Fruit fly (Drosophila melanogaster) whole organism, embryonic: Measurements from ENCODE around the gene Shaw.

Experiments
- Abd-B ChIP-seq: fragments of 200-800 bp; sonication (Bioruptor generic); optimal IDR thresholded peaks from 2 replicates; lab custom pipeline; 2018; ENCODE audit warnings: missing biosample characterization, mild to moderate bottlenecking, missing genetic modification characterization, moderate library complexity
- CG10147 ChIP-seq: fragments of 200-800 bp; sonication (Bioruptor generic); optimal IDR thresholded peaks from 2 replicates; lab custom pipeline; 2019; ENCODE audit warnings: missing biosample characterization, mild to moderate bottlenecking, missing genetic modification characterization, moderate library complexity
- CG10366 ChIP-seq: fragments of 200-800 bp; sonication (Bioruptor generic); IDR thresholded peaks from 2 replicates; pipeline ENCODE4 v1.3.6; 2022; ENCODE audit warnings: missing biosample characterization, missing genetic modification characterization
- CG11504 ChIP-seq: fragments of 200-800 bp; sonication (Bioruptor generic); optimal IDR thresholded peaks from 3 replicates; lab custom pipeline; 2019; ENCODE audit warnings: missing biosample characterization, mild to moderate bottlenecking, missing genetic modification characterization, moderate library complexity
- CG11695 ChIP-seq: fragments of 200-800 bp; sonication (Bioruptor generic); IDR thresholded peaks from 3 replicates; pipeline ENCODE4 v1.3.6; 2022; ENCODE audit warnings: missing biosample characterization, missing genetic modification characterization
- CG12942 ChIP-seq: fragments of 200-800 bp; sonication (Bioruptor generic); optimal IDR thresholded peaks from 3 replicates; lab custom pipeline; 2016; ENCODE audit warnings: missing biosample characterization, missing genetic modification characterization
- CG16779 ChIP-seq: fragments of 200-800 bp; sonication (Bioruptor generic); IDR thresholded peaks from 2 replicates; pipeline ENCODE4 v1.3.6; 2022; ENCODE audit warnings: missing biosample characterization, missing genetic modification characterization
- CG17802 ChIP-seq: fragments of 200-800 bp; sonication (Bioruptor generic); optimal IDR thresholded peaks from 2 replicates; lab custom pipeline; 2018; ENCODE audit warnings: missing biosample characterization, mild to moderate bottlenecking, missing genetic modification characterization, moderate library complexity
- CG1792 ChIP-seq: fragments of 200-800 bp; sonication (Bioruptor generic); optimal IDR thresholded peaks from 2 replicates; lab custom pipeline; 2016; ENCODE audit warnings: missing biosample characterization, missing genetic modification characterization
- CG18599 ChIP-seq: fragments of 200-800 bp; sonication (Bioruptor generic); optimal IDR thresholded peaks from 3 replicates; lab custom pipeline; 2017; ENCODE audit warnings: missing biosample characterization, missing genetic modification characterization, mild to moderate bottlenecking, moderate library complexity, missing genetic modification reagents
- CG18764 ChIP-seq: fragments of 200-800 bp; sonication (Bioruptor generic); optimal IDR thresholded peaks from 3 replicates; lab custom pipeline; 2016; ENCODE audit warnings: missing biosample characterization, missing genetic modification characterization
- CG2678 ChIP-seq: fragments of 200-800 bp; sonication (Bioruptor generic); optimal IDR thresholded peaks from 3 replicates; lab custom pipeline; 2019; ENCODE audit warnings: missing biosample characterization, mild to moderate bottlenecking, missing genetic modification characterization, moderate library complexity
- CG31365 ChIP-seq: fragments of 200-800 bp; sonication (Bioruptor generic); optimal IDR thresholded peaks from 2 replicates; lab custom pipeline; 2018; ENCODE audit warnings: missing biosample characterization, mild to moderate bottlenecking, missing genetic modification characterization
- CG3163 ChIP-seq: fragments of 200-800 bp; sonication (Bioruptor generic); optimal IDR thresholded peaks from 3 replicates; lab custom pipeline; 2016; ENCODE audit warnings: missing biosample characterization, missing genetic modification characterization
- CG4360 ChIP-seq: fragments of 200-800 bp; sonication (Bioruptor generic); IDR thresholded peaks from 2 replicates; pipeline ENCODE4 v1.3.6; 2022; ENCODE audit warnings: missing biosample characterization, missing genetic modification characterization
- CG43689 ChIP-seq: fragments of 200-800 bp; sonication (Bioruptor generic); IDR thresholded peaks from 2 replicates; pipeline ENCODE4 v1.3.6; 2022; ENCODE audit warnings: missing biosample characterization, missing genetic modification characterization
- CG6272 ChIP-seq: fragments of 200-800 bp; sonication (Bioruptor generic); IDR thresholded peaks from 2 replicates; pipeline ENCODE4 v1.3.6; 2022; ENCODE audit warnings: missing biosample characterization, missing genetic modification characterization
- CG6689 ChIP-seq: fragments of 200-800 bp; sonication (Bioruptor generic); IDR thresholded peaks from 2 replicates; pipeline ENCODE4 v1.3.6; 2022; ENCODE audit warnings: missing biosample characterization, missing genetic modification characterization
- CG6813 ChIP-seq: fragments of 200-800 bp; sonication (Bioruptor generic); optimal IDR thresholded peaks from 2 replicates; lab custom pipeline; 2017; ENCODE audit warnings: missing biosample characterization, missing genetic modification characterization, mild to moderate bottlenecking, moderate library complexity, missing genetic modification reagents
- CG6854 ChIP-seq: fragments of 200-800 bp; sonication (Bioruptor generic); optimal IDR thresholded peaks from 3 replicates; lab custom pipeline; 2017; ENCODE audit warnings: missing biosample characterization, mild to moderate bottlenecking, missing genetic modification characterization
- CG9876 ChIP-seq: fragments of 200-800 bp; sonication (Bioruptor generic); optimal IDR thresholded peaks from 2 replicates; lab custom pipeline; 2016; ENCODE audit warnings: missing biosample characterization, missing genetic modification characterization
- Dad ChIP-seq: fragments of 200-800 bp; sonication (Bioruptor generic); optimal IDR thresholded peaks from 3 replicates; lab custom pipeline; 2016; ENCODE audit warnings: missing biosample characterization, missing genetic modification characterization
- Dbx ChIP-seq: fragments of 200-800 bp; sonication (Bioruptor generic); IDR thresholded peaks from 3 replicates; pipeline ENCODE4 v1.3.6; 2022; ENCODE audit warnings: missing biosample characterization, missing genetic modification characterization
- Deaf1 ChIP-seq: fragments of 200-800 bp; optimal IDR thresholded peaks from 3 replicates; lab custom pipeline; 2019; ENCODE audit warnings: missing biosample characterization, mild to moderate bottlenecking, missing genetic modification characterization, moderate library complexity
- E2f2 ChIP-seq: fragments of 200-800 bp; sonication (Bioruptor generic); IDR thresholded peaks from 2 replicates; pipeline ENCODE4 v1.3.6; 2022; ENCODE audit warnings: missing biosample characterization, missing genetic modification characterization
- Fer2 ChIP-seq: fragments of 200-800 bp; sonication (Bioruptor generic); optimal IDR thresholded peaks from 2 replicates; lab custom pipeline; 2018; ENCODE audit warnings: missing biosample characterization, mild to moderate bottlenecking, missing genetic modification characterization, moderate library complexity
- Fer3 ChIP-seq: fragments of 200-800 bp; sonication (Bioruptor generic); optimal IDR thresholded peaks from 2 replicates; lab custom pipeline; 2018; ENCODE audit warnings: missing biosample characterization, mild to moderate bottlenecking, missing genetic modification characterization, moderate library complexity
- GATAe ChIP-seq: fragments of 200-800 bp; sonication (Bioruptor generic); conservative IDR thresholded peaks from 2 replicates; pipeline ENCODE4 v1.3.6; 2022; ENCODE audit warnings: missing biosample characterization, missing genetic modification characterization
- Med ChIP-seq: fragments of 200-800 bp; sonication (Bioruptor generic); peaks from one replicate; lab custom pipeline; 2016; ENCODE audit warnings: missing biosample characterization, missing genetic modification characterization, mild to moderate bottlenecking, inconsistent platforms, moderate library complexity
- Meics ChIP-seq: fragments of 200-800 bp; sonication (Bioruptor generic); optimal IDR thresholded peaks from 2 replicates; lab custom pipeline; 2017; ENCODE audit warnings: missing biosample characterization, mild to moderate bottlenecking, missing genetic modification characterization
- NFAT ChIP-seq: fragments of 200-800 bp; sonication (Bioruptor generic); IDR thresholded peaks from 2 replicates; pipeline ENCODE4 v1.3.6; 2022; ENCODE audit warnings: missing biosample characterization, missing genetic modification characterization
- Scr ChIP-seq: fragments of 200-800 bp; sonication (Bioruptor generic); IDR thresholded peaks from 2 replicates; pipeline ENCODE4 v1.3.6; 2022; ENCODE audit warnings: missing biosample characterization, missing genetic modification characterization; ENCODE audit not compliant: partially characterized antibody
- Sox100B ChIP-seq: fragments of 200-800 bp; sonication (Bioruptor generic); optimal IDR thresholded peaks from 3 replicates; lab custom pipeline; 2018; ENCODE audit warnings: missing biosample characterization, mild to moderate bottlenecking, missing genetic modification characterization
- Ssrp ChIP-seq: fragments of 200-800 bp; sonication (Bioruptor generic); optimal IDR thresholded peaks from 2 replicates; lab custom pipeline; 2018; ENCODE audit warnings: missing biosample characterization, mild to moderate bottlenecking, missing genetic modification characterization, moderate library complexity
- ap ChIP-seq: fragments of 200-800 bp; sonication (Bioruptor generic); IDR thresholded peaks from 2 replicates; pipeline ENCODE4 v1.3.6; 2022; ENCODE audit warnings: missing biosample characterization, missing genetic modification characterization
- cas ChIP-seq: fragments of 200-800 bp; sonication (Bioruptor generic); IDR thresholded peaks from 2 replicates; pipeline ENCODE4 v1.3.6; 2022; ENCODE audit warnings: missing biosample characterization, missing genetic modification characterization
- cg ChIP-seq: fragments of 200-800 bp; sonication (Bioruptor generic); optimal IDR thresholded peaks from 3 replicates; lab custom pipeline; 2019; ENCODE audit warnings: missing biosample characterization, mild to moderate bottlenecking, missing genetic modification characterization, moderate library complexity
- chn ChIP-seq: fragments of 200-800 bp; sonication (Bioruptor generic); optimal IDR thresholded peaks from 2 replicates; lab custom pipeline; 2016; ENCODE audit warnings: missing biosample characterization, missing genetic modification characterization
- da ChIP-seq: fragments of 200-800 bp; sonication (Bioruptor generic); optimal IDR thresholded peaks from 2 replicates; lab custom pipeline; 2016; ENCODE audit warnings: missing biosample characterization, missing genetic modification characterization
- dmrt99B ChIP-seq: fragments of 200-800 bp; sonication (Bioruptor generic); optimal IDR thresholded peaks from 2 replicates; lab custom pipeline; 2018; ENCODE audit warnings: missing biosample characterization, mild to moderate bottlenecking, missing genetic modification characterization, moderate library complexity
- ken ChIP-seq: fragments of 200-800 bp; sonication (Bioruptor generic); IDR thresholded peaks from 3 replicates; pipeline ENCODE4 v1.3.6; 2022; ENCODE audit warnings: missing biosample characterization, missing genetic modification characterization
- p53 ChIP-seq: fragments of 200-800 bp; sonication (Bioruptor generic); optimal IDR thresholded peaks from 2 replicates; lab custom pipeline; 2016; ENCODE audit warnings: missing biosample characterization, missing genetic modification characterization
- repo ChIP-seq: fragments of 200-800 bp; sonication (Bioruptor generic); optimal IDR thresholded peaks from 2 replicates; lab custom pipeline; 2016; ENCODE audit warnings: missing biosample characterization, missing genetic modification characterization
- ro ChIP-seq: fragments of 200-800 bp; sonication (Bioruptor generic); IDR thresholded peaks from 2 replicates; pipeline ENCODE4 v1.3.6; 2022; ENCODE audit warnings: missing biosample characterization, missing genetic modification characterization
- row ChIP-seq: fragments of 200-800 bp; sonication (Bioruptor generic); IDR thresholded peaks from 3 replicates; pipeline ENCODE4 v1.3.6; 2022; ENCODE audit warnings: missing biosample characterization, missing genetic modification characterization
- salm ChIP-seq: fragments of 200-800 bp; sonication (Bioruptor generic); optimal IDR thresholded peaks from 2 replicates; lab custom pipeline; 2018; ENCODE audit warnings: missing biosample characterization, mild to moderate bottlenecking, missing genetic modification characterization
- sim ChIP-seq: fragments of 200-800 bp; sonication (Bioruptor generic); IDR thresholded peaks from 2 replicates; pipeline ENCODE4 v1.3.6; 2022; ENCODE audit warnings: missing biosample characterization, missing genetic modification characterization
- sqz ChIP-seq: fragments of 200-800 bp; sonication (Bioruptor generic); optimal IDR thresholded peaks from 3 replicates; lab custom pipeline; 2018; ENCODE audit warnings: missing biosample characterization, mild to moderate bottlenecking, missing genetic modification characterization
- tap ChIP-seq: fragments of 200-800 bp; optimal IDR thresholded peaks from 3 replicates; lab custom pipeline; 2019; ENCODE audit warnings: missing biosample characterization, mild to moderate bottlenecking, missing genetic modification characterization, moderate library complexity
- tna ChIP-seq: fragments of 200-800 bp; sonication (Bioruptor generic); IDR thresholded peaks from 2 replicates; pipeline ENCODE4 v1.3.6; 2022; ENCODE audit warnings: missing biosample characterization, missing genetic modification characterization; ENCODE audit not compliant: partially characterized antibody
- tx ChIP-seq: fragments of 200-800 bp; sonication (Bioruptor generic); optimal IDR thresholded peaks from 2 replicates; lab custom pipeline; 2016; ENCODE audit warnings: missing biosample characterization, missing genetic modification characterization

Gene Shaw

dm6 chr2L:3737003-3737662 is 19.1 kb downstream of the Shaw start (continued):
- no peak for TF ChIP-seq CG31365 (tag; lab: Kevin White, UChicago)
- TF ChIP-seq Meics (GFP tag; lab: Kevin White, UChicago) = peak; percentile 3
- 0 out of 2 replicates have a peak, but pooled peaks have one; percentile 11 for TF ChIP-seq CG6689
- no peak for TF ChIP-seq CG16779 (GFP tag; lab: Robert Waterston, UW)
- no peak for TF ChIP-seq CG17802 (tag; lab: Kevin White, UChicago)
- TF ChIP-seq CG10366 (GFP tag; lab: Robert Waterston, UW) = no peak
- no peak for TF ChIP-seq Fer3 (tag; lab: Kevin White, UChicago)
- TF ChIP-seq Deaf1 (tag; lab: Kevin White, UChicago) = no peak
- peak; percentile 60 for TF ChIP-seq CG2678 (tag; lab: Kevin White, UChicago)
- TF ChIP-seq Abd-B = no peak
- no peak for TF ChIP-seq CG10147
- no peak for TF ChIP-seq CG3163 (GFP tag; lab: Kevin White, UChicago)
- no peak for TF ChIP-seq CG6272 (GFP tag; lab: Robert Waterston, UW)
- peak; percentile 47 for TF ChIP-seq CG11504 (tag; lab: Kevin White, UChicago)
- TF ChIP-seq CG4360 (GFP tag; lab: Robert Waterston, UW) = peak; percentile 50; the same call in 1 of the 2 replicates
- TF ChIP-seq da (GFP tag; lab: Kevin White, UChicago) = no peak
- TF ChIP-seq ap (GFP tag; lab: Robert Waterston, UW) = no peak
- TF ChIP-seq Dbx (GFP tag; lab: Robert Waterston, UW) = no peak
- TF ChIP-seq cas (GFP tag; lab: Robert Waterston, UW) = no peak
- no peak for TF ChIP-seq Scr (GFP tag; lab: Robert Waterston, UW)
- peak; percentile 31; the same call in 2 of the 3 replicates for TF ChIP-seq row (GFP tag; lab: Robert Waterston, UW)
- no peak for TF ChIP-seq CG1792 (GFP tag; lab: Kevin White, UChicago)
- TF ChIP-seq CG43689 (GFP tag; lab: Robert Waterston, UW) = no peak
- TF ChIP-seq sim (GFP tag; lab: Robert Waterston, UW) = no peak
- TF ChIP-seq CG6854 = no peak
- no peak for TF ChIP-seq CG12942 (GFP tag; lab: Kevin White, UChicago)
- TF ChIP-seq ken (GFP tag; lab: Robert Waterston, UW) = no peak
- TF ChIP-seq salm (tag; lab: Kevin White, UChicago) = no peak
- TF ChIP-seq Med (GFP tag; lab: Kevin White, UChicago) = peak; percentile 12
- TF ChIP-seq CG11695 (GFP tag; lab: Robert Waterston, UW) = no peak
- TF ChIP-seq CG6813 (GFP tag; lab: Kevin White, UChicago) = no peak
- peak; percentile 2 for TF ChIP-seq Ssrp (tag; lab: Kevin White, UChicago)
- no peak for TF ChIP-seq Sox100B (GFP tag; lab: Kevin White, UChicago)
- no peak for TF ChIP-seq NFAT
- TF ChIP-seq cg = no peak
- no peak for TF ChIP-seq GATAe (GFP tag; lab: Robert Waterston, UW)
- no peak for TF ChIP-seq chn
- TF ChIP-seq E2f2 = no peak
- no peak for TF ChIP-seq Fer2 (tag; lab: Kevin White, UChicago)
- TF ChIP-seq Dad (GFP tag; lab: Kevin White, UChicago) = no peak
- no peak for TF ChIP-seq dmrt99B (tag; lab: Kevin White, UChicago)
- TF ChIP-seq sqz (GFP tag; lab: Kevin White, UChicago) = no peak
- no peak for TF ChIP-seq tap (tag; lab: Kevin White, UChicago)
- TF ChIP-seq p53 (GFP tag; lab: Kevin White, UChicago) = no peak
- no peak for TF ChIP-seq CG9876 (GFP tag; lab: Kevin White, UChicago)
- TF ChIP-seq tna (GFP tag; lab: Robert Waterston, UW) = no peak
- peak; percentile 24 for TF ChIP-seq CG18599 (GFP tag; lab: Kevin White, UChicago)
- TF ChIP-seq tx (GFP tag; lab: Kevin White, UChicago) = no peak
- no peak for TF ChIP-seq CG18764 (GFP tag; lab: Kevin White, UChicago)
- no peak for TF ChIP-seq repo
- no peak for TF ChIP-seq ro (GFP tag; lab: Robert Waterston, UW)
